Worm (Caenorhabditis elegans): Measurements from ENCODE around the gene T02C12.5.

T02C12.5 gene

ce11 chrIII:4018591-4019580 is 9.1 kb downstream of the T02C12.5 start (continued):
- 0 out of 2 replicates have a peak, but pooled peaks have one; percentile 9 for TF ChIP-seq mab-9 (GFP tag; IDR thresholded peaks at IDR 0.05)
- no peak for TF ChIP-seq fos-1 (tag; optimal IDR thresholded peaks at IDR 0.05)
- TF ChIP-seq lsy-2 (tag; optimal IDR thresholded peaks at IDR 0.05) = peak; percentile 4 to 37
- TF ChIP-seq elt-3 (tag; optimal IDR thresholded peaks at IDR 0.05) = no peak
- TF ChIP-seq ceh-90 (tag; optimal IDR thresholded peaks at IDR 0.05) = no peak
- no peak for TF ChIP-seq ceh-8 (GFP tag; optimal IDR thresholded peaks at IDR 0.05)
- peak in 1 of 2 experiments; percentile 20 for TF ChIP-seq efl-1 (optimal IDR thresholded peaks at IDR 0.05)
- peak; percentile 13 to 62 for TF ChIP-seq efl-1 (GFP tag; optimal IDR thresholded peaks at IDR 0.05 in 1 of 2)
- TF ChIP-seq F16B12.6 (tag; optimal IDR thresholded peaks at IDR 0.05) = peak; percentile 4

ce11 chrIII:4018095-4018498 is 9.9 kb downstream of the T02C12.5 start:
- TF ChIP-seq unc-86 (tag; optimal IDR thresholded peaks at IDR 0.05) = peak; percentile 35
- TF ChIP-seq nhr-47 (tag; optimal IDR thresholded peaks at IDR 0.05) = peak; percentile 62
- peak; percentile 33 for TF ChIP-seq lin-13 (GFP tag; optimal IDR thresholded peaks at IDR 0.05)
- TF ChIP-seq zag-1 (tag; optimal IDR thresholded peaks at IDR 0.05) = peak; percentile 24
- TF ChIP-seq efl-3 (GFP tag; optimal IDR thresholded peaks at IDR 0.05) = no peak
- peak; percentile 50 for TF ChIP-seq F16B12.6 (tag; optimal IDR thresholded peaks at IDR 0.05)
- no peak for TF ChIP-seq mdl-1 (tag; optimal IDR thresholded peaks at IDR 0.05)
- TF ChIP-seq ztf-11 (tag; optimal IDR thresholded peaks at IDR 0.05) = peak in 1 of 2 experiments; percentile 47
- no peak for TF ChIP-seq aly-2 (tag; optimal IDR thresholded peaks at IDR 0.05)
- no peak for TF ChIP-seq nhr-19 (GFP tag; conservative IDR thresholded peaks at IDR 0.05)
- no peak for TF ChIP-seq ceh-63 (GFP tag; optimal IDR thresholded peaks at IDR 0.05)
- no peak for TF ChIP-seq fkh-4 (tag; optimal IDR thresholded peaks at IDR 0.05; ENCODE audit: borderline replicate concordance)
- peak; percentile 63 to 81 (median 68) for TF ChIP-seq ceh-82 (tag; optimal IDR thresholded peaks at IDR 0.05)
- TF ChIP-seq blmp-1 (tag; optimal IDR thresholded peaks at IDR 0.05) = no peak
- no peak for TF ChIP-seq C04F5.9 (tag; optimal IDR thresholded peaks at IDR 0.05)
- peak; percentile 89 for TF ChIP-seq lin-14 (GFP tag; optimal IDR thresholded peaks at IDR 0.05)
- no peak for TF ChIP-seq pqm-1 (tag; optimal IDR thresholded peaks at IDR 0.05)
- no peak for TF ChIP-seq unc-130 (tag; optimal IDR thresholded peaks at IDR 0.05)
- TF ChIP-seq skn-1 (tag; optimal IDR thresholded peaks at IDR 0.05) = peak; percentile 81
- TF ChIP-seq zip-4 (GFP tag; optimal IDR thresholded peaks at IDR 0.05) = peak; percentile 97
- peak; percentile 46 for TF ChIP-seq tbx-2 (tag; optimal IDR thresholded peaks at IDR 0.05)
- no peak for TF ChIP-seq nhr-20 (tag; optimal IDR thresholded peaks at IDR 0.05)
- peak; percentile 81 for TF ChIP-seq fkh-8 (tag; optimal IDR thresholded peaks at IDR 0.05)
- peak; percentile 37 for TF ChIP-seq rnt-1 (tag; optimal IDR thresholded peaks at IDR 0.05)
- TF ChIP-seq swsn-7 (tag; optimal IDR thresholded peaks at IDR 0.05) = peak; percentile 28
- no peak for TF ChIP-seq mab-9 (GFP tag; IDR thresholded peaks at IDR 0.05)
- TF ChIP-seq hlh-17 (GFP tag; optimal IDR thresholded peaks at IDR 0.05; ENCODE audit: borderline replicate concordance) = no peak
- TF ChIP-seq C34B4.2 (tag; optimal IDR thresholded peaks at IDR 0.05) = no peak
- TF ChIP-seq ama-1 (optimal IDR thresholded peaks at IDR 0.05) = no peak
- no peak for TF ChIP-seq mef-2 (tag; optimal IDR thresholded peaks at IDR 0.05)
- no peak for TF ChIP-seq alr-1 (tag; optimal IDR thresholded peaks at IDR 0.05; ENCODE audit: borderline replicate concordance)
- TF ChIP-seq hlh-4 (tag; optimal IDR thresholded peaks at IDR 0.05) = no peak
- TF ChIP-seq Y116A8C.19 (tag; optimal IDR thresholded peaks at IDR 0.05; ENCODE audit: borderline replicate concordance) = no peak
- peak; percentile 60 for TF ChIP-seq hpl-2 (GFP tag; optimal IDR thresholded peaks at IDR 0.05)
- peak; percentile 53 for TF ChIP-seq ceh-8 (GFP tag; optimal IDR thresholded peaks at IDR 0.05)
- TF ChIP-seq fos-1 (tag; optimal IDR thresholded peaks at IDR 0.05) = no peak
- no peak for TF ChIP-seq tlp-1 (tag; optimal IDR thresholded peaks at IDR 0.05)
- no peak for TF ChIP-seq pax-3 (tag; optimal IDR thresholded peaks at IDR 0.05)
- TF ChIP-seq lin-35 (GFP tag; optimal IDR thresholded peaks at IDR 0.05) = peak in 1 of 2 experiments; percentile 47
- TF ChIP-seq lsy-2 (tag; optimal IDR thresholded peaks at IDR 0.05) = peak; percentile 8 to 78
- TF ChIP-seq sptf-1 (tag; optimal IDR thresholded peaks at IDR 0.05) = no peak
- no peak for TF ChIP-seq nhr-28 (tag; optimal IDR thresholded peaks at IDR 0.05)
- no peak for TF ChIP-seq aha-1 (tag; optimal IDR thresholded peaks at IDR 0.05)
- TF ChIP-seq snpc-4 (tag; optimal IDR thresholded peaks at IDR 0.05) = peak; percentile 71
